Fruit fly (Drosophila melanogaster) whole organism, wandering third instar larva: Measurements from ENCODE around the gene CG4022.
A peak's percentile ranks its signal among the peaks of the same experiment; 100 is the strongest.

Experiments
- Dfd ChIP-seq: fragments of >200 bp; optimal IDR thresholded peaks from 2 replicates; lab custom pipeline; 2017; ENCODE audit warnings: missing biosample characterization, missing genetic modification characterization
- N ChIP-seq: fragments of >200 bp; optimal IDR thresholded peaks from 2 replicates; lab custom pipeline; 2018; ENCODE audit warnings: missing biosample characterization, missing external identifiers, missing genetic modification characterization
- Sp1 ChIP-seq: fragments of 200-800 bp; sonication (Bioruptor generic); optimal IDR thresholded peaks from 3 replicates; lab custom pipeline; 2019; ENCODE audit warnings: missing biosample characterization, mild to moderate bottlenecking, missing genetic modification characterization, moderate library complexity
- pan ChIP-seq: fragments of >200 bp; optimal IDR thresholded peaks from 2 replicates; lab custom pipeline; 2017

DNA sequence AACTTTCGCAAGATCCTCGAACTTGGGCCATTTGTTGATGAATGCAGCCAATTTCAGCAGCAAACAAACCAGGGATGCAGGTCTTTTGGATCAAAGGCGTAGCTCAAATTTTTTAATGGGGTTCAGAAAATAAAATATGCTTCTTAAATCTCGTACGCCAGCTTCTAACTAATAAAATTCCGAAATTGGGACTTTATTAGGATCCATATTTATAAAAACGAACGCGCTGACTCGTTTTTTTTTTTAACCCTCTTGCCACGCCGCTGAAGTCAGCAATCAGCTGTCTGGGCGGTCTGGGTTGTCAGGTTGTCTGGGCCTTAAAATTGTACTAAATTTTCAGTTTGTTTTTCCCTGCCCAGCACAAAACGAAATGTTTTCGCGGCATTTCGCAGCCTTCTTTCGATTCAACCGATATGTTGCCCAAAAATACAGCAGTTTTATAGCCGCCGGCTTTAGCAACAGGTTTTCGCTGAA is 47.0 kb upstream of the CG4022 start, which contains the start of gene CG3437:
- TF ChIP-seq Sp1 = peak; percentile 100
- peak; percentile 92 for TF ChIP-seq Dfd
- TF ChIP-seq N (GFP tag; lab: Kevin White, UChicago) = no peak
- TF ChIP-seq pan = no peak
